Worm (Caenorhabditis elegans): ENCODE results near the gene T05C12.11.

DNA sequence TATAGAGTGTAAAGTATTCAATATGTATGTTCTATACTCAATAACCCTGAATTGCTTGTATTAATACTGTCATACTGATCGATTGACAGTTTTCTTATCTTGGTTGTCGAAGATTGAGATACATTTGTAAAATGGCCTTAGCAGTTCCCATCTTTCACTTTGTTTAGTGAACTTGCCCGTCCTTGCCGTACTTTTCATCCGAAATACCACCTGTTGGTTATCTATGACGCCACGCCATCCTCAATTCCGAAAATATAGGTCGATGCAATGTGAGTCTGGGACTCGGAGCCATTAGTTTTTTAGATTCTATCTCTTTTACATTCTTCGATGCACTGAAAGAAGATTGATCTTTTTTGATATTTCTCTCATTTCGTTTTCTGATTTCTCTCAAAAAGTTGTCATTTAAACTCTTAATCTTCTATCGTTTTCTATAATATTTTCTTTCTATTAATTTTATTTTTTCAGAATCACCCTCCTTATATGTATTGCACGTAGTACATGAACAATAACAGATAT, 40.7 kb downstream of the T05C12.11 start, which contains the start of gene ulp-4:
- TF ChIP-seq jun-1 (tag; optimal IDR thresholded peaks at IDR 0.05) (no peak), nhr-84 (tag; optimal IDR thresholded peaks at IDR 0.05) (no peak), nhr-28 (tag; optimal IDR thresholded peaks at IDR 0.05) (no peak), nhr-237 (tag; optimal IDR thresholded peaks at IDR 0.05) (no peak), ztf-11 (tag; optimal IDR thresholded peaks at IDR 0.05) (no peak)

Data from whole organism, L1 larva.